Worm (Caenorhabditis elegans) whole organism, L2 larva: ENCODE results near the gene adh-5.

Experiments used
- ama-1 ChIP-seq: fragments of 150-350 bp; optimal IDR thresholded peaks from 2 replicates; lab custom pipeline; 2018; ENCODE audit warnings: inconsistent platforms
- lin-13 ChIP-seq: fragments of 150-350 bp; optimal IDR thresholded peaks from 2 replicates; lab custom pipeline; 2014; ENCODE audit warnings: missing biosample characterization, missing genetic modification reagents, missing genetic modification characterization
- mab-5 ChIP-seq: fragments of 150-350 bp; optimal IDR thresholded peaks from 2 replicates; lab custom pipeline; 2014; ENCODE audit warnings: missing biosample characterization, missing genetic modification characterization
- nhr-10 ChIP-seq: sonication (generic microtip); optimal IDR thresholded peaks from 2 replicates; lab custom pipeline; 2017; ENCODE audit warnings: missing biosample characterization, missing genetic modification characterization

ce11 chrV:871029-871428 lies 40.5 kb upstream of the adh-5 start, which contains the start of gene T02B11.4:
- no peak for TF ChIP-seq ama-1
- TF ChIP-seq mab-5, result no peak
- TF ChIP-seq nhr-10 (tag; lab: Kevin White, UChicago), result no peak
- no peak for TF ChIP-seq lin-13
